Worm (Caenorhabditis elegans): ENCODE measurements around the gene tes-1.

- TF ChIP-seq zag-1 (tag; optimal IDR thresholded peaks at IDR 0.05) (no peak), nhr-67 (tag; optimal IDR thresholded peaks at IDR 0.05) (no peak), skn-1 (tag; optimal IDR thresholded peaks at IDR 0.05) (no peak), nhr-28 (tag; optimal IDR thresholded peaks at IDR 0.05) (no peak), egl-5 (tag; optimal IDR thresholded peaks at IDR 0.05) (no peak), unc-39 (tag; optimal IDR thresholded peaks at IDR 0.05) (no peak), ZK546.5 (tag; optimal IDR thresholded peaks at IDR 0.05) (no peak)
Observed at ce11 chrIV:7418818-7419217, 32.4 kb downstream of the tes-1 start, which contains the start of gene B0496.6.

Data from whole organism, L3 larva.